Worm (Caenorhabditis elegans) whole organism, early embryonic: ENCODE measurements around the gene C08H9.18.

Source experiments
- B0310.2 ChIP-seq: sonication (generic microtip); optimal IDR thresholded peaks from 2 replicates; lab custom pipeline; 2016; ENCODE audit warnings: mild to moderate bottlenecking, missing genetic modification characterization, missing compliant biosample characterization
- ama-1 ChIP-seq: fragments of 150-350 bp; optimal IDR thresholded peaks from 2 replicates; lab custom pipeline; 2014
- ceh-13 ChIP-seq: fragments of 200-800 bp; sonication (Bioruptor generic); optimal IDR thresholded peaks from 2 replicates; lab custom pipeline; 2018; ENCODE audit warnings: mild to moderate bottlenecking, missing genetic modification characterization, missing compliant biosample characterization
- ceh-36 ChIP-seq: sonication (generic microtip); optimal IDR thresholded peaks from 2 replicates; lab custom pipeline; 2016; ENCODE audit warnings: missing genetic modification characterization, inconsistent platforms, missing compliant biosample characterization
- ets-7 ChIP-seq: sonication (generic microtip); optimal IDR thresholded peaks from 2 replicates; lab custom pipeline; 2016; ENCODE audit warnings: missing genotype, missing genetic modification characterization, missing compliant biosample characterization
- flt-1 ChIP-seq: fragments of 200-800 bp; sonication (Bioruptor generic); IDR thresholded peaks from 2 replicates; pipeline ENCODE4 v1.3.6; 2022; ENCODE audit warnings: missing genetic modification characterization, missing compliant biosample characterization
- hmbx-1 ChIP-seq: sonication (generic microtip); optimal IDR thresholded peaks from 2 replicates; lab custom pipeline; 2016; ENCODE audit warnings: mild to moderate bottlenecking, missing genetic modification characterization, missing compliant biosample characterization
- hmg-4 ChIP-seq: fragments of 200-800 bp; sonication (Bioruptor generic); optimal IDR thresholded peaks from 2 replicates; lab custom pipeline; 2018; ENCODE audit warnings: mild to moderate bottlenecking, missing genetic modification characterization, missing compliant biosample characterization
- tbx-37 ChIP-seq: fragments of 200-800 bp; sonication (Bioruptor generic); conservative IDR thresholded peaks from 2 replicates; pipeline ENCODE4 v1.3.6; 2022; ENCODE audit warnings: missing genetic modification reagents, missing genetic modification characterization, missing compliant biosample characterization
- tra-4 ChIP-seq: sonication (generic microtip); optimal IDR thresholded peaks from 2 replicates; lab custom pipeline; 2017; ENCODE audit warnings: missing genetic modification characterization, missing compliant biosample characterization

DNA sequence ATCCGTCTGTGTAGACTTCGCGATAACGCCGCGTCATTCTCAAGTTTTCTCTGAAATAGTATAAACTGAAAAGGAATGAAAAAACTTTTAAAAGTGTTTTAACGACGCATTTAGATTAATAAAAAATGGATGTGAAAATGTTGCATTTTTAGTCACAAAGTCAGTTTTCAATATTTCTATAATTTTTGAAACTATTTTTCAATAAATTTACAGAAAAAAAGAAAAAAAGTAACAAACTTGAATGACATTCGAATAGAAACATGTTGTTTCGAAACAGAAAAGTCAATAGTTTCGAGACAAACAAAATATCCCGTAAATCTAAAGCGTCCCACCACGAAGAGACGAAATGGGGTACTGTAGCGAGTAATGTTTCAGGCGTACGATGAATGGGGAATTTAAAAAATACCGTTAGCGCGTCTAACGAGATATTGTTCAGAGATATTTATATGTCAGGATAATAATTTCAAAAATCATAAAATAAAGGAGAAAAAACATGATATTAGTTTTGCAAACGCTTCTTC, 20.0 kb downstream of the C08H9.18 start, which contains the start of gene rnh-1.2:
- no peak for TF ChIP-seq ama-1 (lab: Kevin White, UChicago)
- TF ChIP-seq ceh-36: no peak
- TF ChIP-seq ets-7 (tag; lab: Kevin White, UChicago): no peak
- no peak for TF ChIP-seq flt-1
- TF ChIP-seq tbx-37 (GFP tag; lab: Robert Waterston, UW): no peak
- no peak for TF ChIP-seq hmbx-1
- no peak for TF ChIP-seq B0310.2
- no peak for TF ChIP-seq hmg-4 (GFP tag; lab: Kevin White, UChicago)
- TF ChIP-seq ceh-13 (GFP tag; lab: Kevin White, UChicago): no peak
- TF ChIP-seq tra-4 (tag; lab: Kevin White, UChicago): no peak
